Fruit fly (Drosophila melanogaster): Measurements from ENCODE around the gene Calx.

The Calx gene

DNA sequence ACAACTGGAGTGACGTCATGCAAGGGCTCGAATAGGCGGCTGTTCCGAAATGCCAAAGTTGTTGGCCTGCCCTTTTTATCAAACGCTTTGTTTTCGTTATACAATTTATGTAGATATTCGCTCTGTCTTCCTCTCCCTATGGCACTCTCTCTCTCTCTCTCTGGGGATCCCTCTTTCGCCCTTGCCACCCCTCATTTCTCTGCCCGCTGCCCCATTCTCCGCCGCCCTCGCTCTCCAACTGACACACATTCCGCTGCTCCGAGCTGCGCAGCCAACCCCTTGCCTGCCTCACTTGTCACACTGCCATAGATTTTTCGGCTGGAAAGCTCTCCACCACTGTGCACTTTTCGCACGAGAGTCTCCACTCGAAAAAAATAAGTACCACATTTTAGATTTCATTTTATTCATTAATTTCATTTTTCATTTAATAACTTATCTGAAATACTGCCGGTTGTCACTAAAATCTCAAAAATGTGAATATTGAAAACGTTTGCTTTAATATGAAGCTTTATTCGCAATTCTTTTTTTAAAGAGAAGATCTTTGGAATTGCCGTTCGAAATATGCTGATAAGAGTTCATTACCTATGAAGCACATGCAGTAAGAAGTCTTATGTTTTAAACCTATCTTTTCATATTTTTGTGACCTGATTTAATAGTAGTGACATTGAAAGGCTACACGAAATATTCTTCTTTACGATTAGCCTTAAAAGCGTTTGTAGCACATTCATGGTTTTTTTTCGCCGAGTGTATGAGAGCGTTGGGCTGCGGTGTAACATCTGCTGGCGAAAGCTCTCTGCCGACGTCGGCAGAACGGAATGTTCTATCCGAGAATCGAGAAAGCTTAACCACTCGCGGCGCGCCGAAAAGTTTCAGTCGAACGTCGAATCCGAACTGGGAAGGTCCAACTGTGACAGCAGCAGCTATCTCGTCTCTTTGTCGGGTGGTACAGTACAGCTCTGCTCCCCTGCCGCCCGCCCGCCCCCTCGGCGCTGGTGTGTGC lies 20.8 kb upstream of the Calx start (continued):
- TF ChIP-seq CG6254 (GFP tag; optimal IDR thresholded peaks at IDR 0.05): peak; percentile 69
- TF ChIP-seq exex (tag; optimal IDR thresholded peaks at IDR 0.05): peak; percentile 69
- TF ChIP-seq CG43689 (GFP tag; IDR thresholded peaks at IDR 0.05): no peak
- peak; percentile 69; the same call in 1 of the 3 replicates for TF ChIP-seq CG7357 (GFP tag; IDR thresholded peaks at IDR 0.05)
- TF ChIP-seq TFAM (GFP tag; optimal IDR thresholded peaks at IDR 0.05): peak; percentile 1
- peak; percentile 84 to 94 for TF ChIP-seq Trl (optimal IDR thresholded peaks at IDR 0.05)
- peak; percentile 52 for TF ChIP-seq Trl (GFP tag; optimal IDR thresholded peaks at IDR 0.05)
- no peak; the same call in 1 of the 2 replicates for TF ChIP-seq Ravus (GFP tag; IDR thresholded peaks at IDR 0.05)
- peak; percentile 76 for TF ChIP-seq cato (GFP tag; optimal IDR thresholded peaks at IDR 0.05; ENCODE audit: borderline replicate concordance)
- TF ChIP-seq lmd (GFP tag; IDR thresholded peaks at IDR 0.05): peak; percentile 72
- TF ChIP-seq slbo (GFP tag; IDR thresholded peaks at IDR 0.05): peak; percentile 73
- TF ChIP-seq CG12155 (GFP tag; optimal IDR thresholded peaks at IDR 0.05): peak; percentile 80
- peak; percentile 2 for TF ChIP-seq CG31388 (GFP tag; optimal IDR thresholded peaks at IDR 0.05)
- TF ChIP-seq CG2202 (tag; optimal IDR thresholded peaks at IDR 0.05): no peak
- no peak for TF ChIP-seq gce (GFP tag; IDR thresholded peaks at IDR 0.05)
- peak; percentile 49 for TF ChIP-seq HmgZ (tag; optimal IDR thresholded peaks at IDR 0.05)
- TF ChIP-seq Hsf (GFP tag; optimal IDR thresholded peaks at IDR 0.05): peak; percentile 85
- peak; percentile 82 for TF ChIP-seq CG18764 (GFP tag; optimal IDR thresholded peaks at IDR 0.05)
- peak; percentile 58 for TF ChIP-seq CG15514 (GFP tag; optimal IDR thresholded peaks at IDR 0.05)
- peak; percentile 51 for TF ChIP-seq HmgD (GFP tag; optimal IDR thresholded peaks at IDR 0.05)
- peak; percentile 90 for TF ChIP-seq odd (GFP tag; optimal IDR thresholded peaks at IDR 0.05)
- TF ChIP-seq CG12236 (GFP tag; optimal IDR thresholded peaks at IDR 0.05): peak; percentile 39
- TF ChIP-seq CG17328 (GFP tag; IDR thresholded peaks at IDR 0.05): peak; percentile 12; the same call in 1 of the 2 replicates
- no peak for TF ChIP-seq Kr (GFP tag; optimal IDR thresholded peaks at IDR 0.05)
- TF ChIP-seq CG6689 (GFP tag; IDR thresholded peaks at IDR 0.05): peak; percentile 69
- peak; percentile 78 to 92 for TF ChIP-seq Hr51 (GFP tag; optimal IDR thresholded peaks at IDR 0.05)
- peak; percentile 94 for TF ChIP-seq CG8924 (tag; optimal IDR thresholded peaks at IDR 0.05)
- peak; percentile 60 for TF ChIP-seq CG8359 (GFP tag; optimal IDR thresholded peaks at IDR 0.05; ENCODE audit: borderline replicate concordance)
- TF ChIP-seq Optix (GFP tag; IDR thresholded peaks at IDR 0.05): no peak; the same call in 2 of the 3 replicates
- peak; percentile 34 for TF ChIP-seq yki (optimal IDR thresholded peaks at IDR 0.05)
- peak; percentile 37 for TF ChIP-seq wdn (GFP tag; IDR thresholded peaks at IDR 0.05)
- TF ChIP-seq BtbVII (GFP tag; optimal IDR thresholded peaks at IDR 0.05): peak; percentile 91
- no peak for TF ChIP-seq pros (GFP tag; optimal IDR thresholded peaks at IDR 0.05)
- TF ChIP-seq Jarid2 (GFP tag; optimal IDR thresholded peaks at IDR 0.05): peak; percentile 94
- peak; percentile 12; the same call in 1 of the 3 replicates for TF ChIP-seq HLH4C (GFP tag; IDR thresholded peaks at IDR 0.05; ENCODE audit: partially characterized antibody)
- TF ChIP-seq CG15696 (tag; optimal IDR thresholded peaks at IDR 0.05): peak; percentile 25
- TF ChIP-seq nmo (GFP tag; optimal IDR thresholded peaks at IDR 0.05): peak; percentile 90
- TF ChIP-seq Dp (GFP tag; optimal IDR thresholded peaks at IDR 0.05): no peak
- TF ChIP-seq sc (optimal IDR thresholded peaks at IDR 0.05): no peak
- peak; percentile 87 for TF ChIP-seq sc (GFP tag; optimal IDR thresholded peaks at IDR 0.05)
- peak; percentile 66 for TF ChIP-seq NK7.1 (GFP tag; optimal IDR thresholded peaks at IDR 0.05)
- TF ChIP-seq ems (GFP tag; optimal IDR thresholded peaks at IDR 0.05): peak; percentile 75
- TF ChIP-seq grn (GFP tag; optimal IDR thresholded peaks at IDR 0.05): no peak
- peak in 1 of 3 experiments; percentile 78 for TF ChIP-seq lola (GFP tag; optimal IDR thresholded peaks at IDR 0.05)
- TF ChIP-seq CG11093 (GFP tag; IDR thresholded peaks at IDR 0.05): 0 out of 3 replicates have a peak, but pooled peaks have one; percentile 39
- no peak for TF ChIP-seq pfk (GFP tag; optimal IDR thresholded peaks at IDR 0.05)
- TF ChIP-seq dan (GFP tag; IDR thresholded peaks at IDR 0.05): no peak
- TF ChIP-seq Oaz (GFP tag; IDR thresholded peaks at IDR 0.05): no peak
